Worm (Caenorhabditis elegans) whole organism, L4/young adult: Measurements from ENCODE around the gene srd-56.

Source experiments
- dao-5 ChIP-seq: sonication (generic microtip); optimal IDR thresholded peaks from 2 replicates; lab custom pipeline; 2016; ENCODE audit warnings: missing genotype, missing genetic modification characterization, moderate library complexity, missing compliant biosample characterization
- him-1 ChIP-seq: sonication (generic microtip); optimal IDR thresholded peaks from 2 replicates; lab custom pipeline; 2016; ENCODE audit warnings: missing genotype, missing genetic modification reagents, missing genetic modification characterization, missing compliant biosample characterization

- TF ChIP-seq him-1 (tag; lab: Kevin White, UChicago) (no peak), dao-5 (no peak)
Measured at ce11 chrII:7231951-7232350, 28.9 kb upstream of the srd-56 start.
